Fruit fly (Drosophila melanogaster) whole organism, prepupa: ENCODE measurements around the gene unc-119.
A peak's percentile ranks its signal among the peaks of the same experiment; 100 is the strongest.

Experiments
- CG10631 ChIP-seq: fragments of 200-800 bp; sonication (Bioruptor generic); optimal IDR thresholded peaks from 2 replicates; lab custom pipeline; 2016; ENCODE audit warnings: missing biosample characterization, missing genetic modification characterization
- CG10669 ChIP-seq: fragments of 200-800 bp; sonication (Bioruptor generic); optimal IDR thresholded peaks from 3 replicates; lab custom pipeline; 2018; ENCODE audit warnings: missing biosample characterization, mild to moderate bottlenecking, missing genetic modification characterization, moderate library complexity
- CG11902 ChIP-seq: fragments of 200-800 bp; sonication (Bioruptor generic); optimal IDR thresholded peaks from 3 replicates; lab custom pipeline; 2016; ENCODE audit warnings: missing biosample characterization, missing genetic modification characterization
- CG15336 ChIP-seq: fragments of 200-800 bp; sonication (Bioruptor generic); IDR thresholded peaks from 2 replicates; pipeline ENCODE4 v1.3.6; 2022; ENCODE audit warnings: missing biosample characterization, missing genetic modification characterization
- CG1621 ChIP-seq: fragments of 200-800 bp; sonication (Bioruptor generic); optimal IDR thresholded peaks from 3 replicates; lab custom pipeline; 2018; ENCODE audit warnings: missing biosample characterization, mild to moderate bottlenecking, missing genetic modification characterization
- CG16779 ChIP-seq: fragments of 200-800 bp; sonication (Bioruptor generic); optimal IDR thresholded peaks from 3 replicates; lab custom pipeline; 2017; ENCODE audit warnings: missing biosample characterization, mild to moderate bottlenecking, missing genetic modification characterization
- CG31627 ChIP-seq: fragments of 200-800 bp; sonication (Bioruptor generic); optimal IDR thresholded peaks from 3 replicates; lab custom pipeline; 2016; ENCODE audit warnings: missing biosample characterization, missing genetic modification characterization
- CG32006 ChIP-seq: fragments of 200-800 bp; sonication (Bioruptor generic); optimal IDR thresholded peaks from 3 replicates; lab custom pipeline; 2017; ENCODE audit warnings: missing biosample characterization, mild to moderate bottlenecking, missing genetic modification characterization
- CG34406 ChIP-seq: fragments of 200-800 bp; sonication (Bioruptor generic); optimal IDR thresholded peaks from 3 replicates; lab custom pipeline; 2016; ENCODE audit warnings: missing biosample characterization, missing genetic modification characterization
- CG4318 ChIP-seq: fragments of 200-800 bp; sonication (Bioruptor generic); optimal IDR thresholded peaks from 3 replicates; lab custom pipeline; 2017; ENCODE audit warnings: missing biosample characterization, mild to moderate bottlenecking, missing genetic modification characterization
- CG6163 ChIP-seq: fragments of 200-800 bp; sonication (Bioruptor generic); IDR thresholded peaks from 3 replicates; pipeline ENCODE4 v1.3.6; 2022; ENCODE audit warnings: missing biosample characterization, missing genetic modification characterization
- CG6276 ChIP-seq: fragments of 200-800 bp; sonication (Bioruptor generic); optimal IDR thresholded peaks from 2 replicates; lab custom pipeline; 2017; ENCODE audit warnings: missing biosample characterization, mild to moderate bottlenecking, missing genetic modification characterization
- CG6792 ChIP-seq: fragments of 200-800 bp; sonication (Bioruptor generic); optimal IDR thresholded peaks from 3 replicates; lab custom pipeline; 2016; ENCODE audit warnings: missing biosample characterization, missing genetic modification characterization
- CG6808 ChIP-seq: fragments of 200-800 bp; sonication (Bioruptor generic); optimal IDR thresholded peaks from 3 replicates; lab custom pipeline; 2017; ENCODE audit warnings: missing biosample characterization, missing genetic modification characterization, mild to moderate bottlenecking, moderate library complexity, missing genetic modification reagents
- CG6854 ChIP-seq: fragments of 200-800 bp; sonication (Bioruptor generic); optimal IDR thresholded peaks from 2 replicates; lab custom pipeline; 2017; ENCODE audit warnings: missing biosample characterization, mild to moderate bottlenecking, missing genetic modification characterization
- CG8119 ChIP-seq: fragments of 200-800 bp; sonication (Bioruptor generic); IDR thresholded peaks from 3 replicates; pipeline ENCODE4 v1.3.6; 2022; ENCODE audit warnings: missing biosample characterization, missing genetic modification characterization
- Eip75B ChIP-seq: fragments of 200-800 bp; sonication (Bioruptor generic); optimal IDR thresholded peaks from 3 replicates; lab custom pipeline; 2016; ENCODE audit warnings: missing biosample characterization, missing genetic modification characterization
- Eip78C ChIP-seq: fragments of 200-800 bp; sonication (Bioruptor generic); peaks from one replicate; lab custom pipeline; 2016; ENCODE audit warnings: missing biosample characterization, missing genetic modification characterization
- Ets21C ChIP-seq: fragments of 200-800 bp; sonication (Bioruptor generic); optimal IDR thresholded peaks from 3 replicates; lab custom pipeline; 2016; ENCODE audit warnings: missing biosample characterization, missing genetic modification characterization
- Gug ChIP-seq: fragments of 200-800 bp; sonication (Bioruptor generic); IDR thresholded peaks from 2 replicates; pipeline ENCODE4 v1.3.6; 2022; ENCODE audit warnings: missing biosample characterization, missing genetic modification characterization
- Hr38 ChIP-seq: sonication (Bioruptor generic); optimal IDR thresholded peaks from 2 replicates; lab custom pipeline; 2016; ENCODE audit warnings: missing biosample characterization, missing genetic modification characterization
- Hr39 ChIP-seq: fragments of 200-800 bp; sonication (Bioruptor generic); optimal IDR thresholded peaks from 2 replicates; lab custom pipeline; 2016; ENCODE audit warnings: missing biosample characterization, missing genetic modification characterization
- Hr4 ChIP-seq: fragments of 200-800 bp; sonication (Bioruptor generic); optimal IDR thresholded peaks from 3 replicates; lab custom pipeline; 2016; ENCODE audit warnings: missing biosample characterization, missing genetic modification characterization
- Lpt ChIP-seq: fragments of 200-800 bp; sonication (Bioruptor generic); optimal IDR thresholded peaks from 3 replicates; lab custom pipeline; 2016; ENCODE audit warnings: missing biosample characterization, missing genetic modification characterization
- Met ChIP-seq: fragments of 200-800 bp; sonication (Bioruptor generic); optimal IDR thresholded peaks from 3 replicates; lab custom pipeline; 2016; ENCODE audit warnings: missing biosample characterization, missing genetic modification characterization
- OdsH ChIP-seq: fragments of 200-800 bp; sonication (Bioruptor generic); optimal IDR thresholded peaks from 3 replicates; lab custom pipeline; 2016; ENCODE audit warnings: missing biosample characterization, missing genetic modification characterization
- Smox ChIP-seq: fragments of 200-800 bp; sonication (Bioruptor generic); optimal IDR thresholded peaks from 3 replicates; lab custom pipeline; 2016; ENCODE audit warnings: missing biosample characterization, missing genetic modification characterization
- Sox102F ChIP-seq: fragments of 200-800 bp; sonication (Bioruptor generic); optimal IDR thresholded peaks from 2 replicates; lab custom pipeline; 2016; ENCODE audit warnings: missing biosample characterization, mild to moderate bottlenecking, missing genetic modification characterization
- Sox14 ChIP-seq: fragments of 200-800 bp; sonication (Bioruptor generic); optimal IDR thresholded peaks from 3 replicates; lab custom pipeline; 2016; ENCODE audit warnings: missing biosample characterization, missing genetic modification characterization
- Sox15 ChIP-seq: fragments of 200-800 bp; sonication (Bioruptor generic); optimal IDR thresholded peaks from 3 replicates; lab custom pipeline; 2016; ENCODE audit warnings: missing biosample characterization, missing genetic modification characterization
- achi ChIP-seq: fragments of 200-800 bp; sonication (Bioruptor generic); optimal IDR thresholded peaks from 3 replicates; lab custom pipeline; 2016; ENCODE audit warnings: missing biosample characterization, missing genetic modification characterization
- acj6 ChIP-seq: fragments of 200-800 bp; sonication (Bioruptor generic); optimal IDR thresholded peaks from 3 replicates; lab custom pipeline; 2016; ENCODE audit warnings: missing biosample characterization, missing genetic modification characterization
- dac ChIP-seq: fragments of 200-800 bp; sonication (Bioruptor generic); optimal IDR thresholded peaks from 2 replicates; lab custom pipeline; 2017; ENCODE audit warnings: missing biosample characterization, mild to moderate bottlenecking, missing genetic modification characterization
- dsx ChIP-seq: fragments of 200-800 bp; optimal IDR thresholded peaks from 3 replicates; lab custom pipeline; 2019; ENCODE audit warnings: missing biosample characterization, mild to moderate bottlenecking, missing genetic modification characterization, moderate library complexity; ENCODE audit not compliant: poor library complexity, severe bottlenecking
- eg ChIP-seq: fragments of 200-800 bp; sonication (Bioruptor generic); IDR thresholded peaks from 3 replicates; pipeline ENCODE4 v1.3.6; 2022; ENCODE audit warnings: missing biosample characterization, missing genetic modification characterization
- esn ChIP-seq: fragments of 200-800 bp; sonication (Bioruptor generic); optimal IDR thresholded peaks from 2 replicates; lab custom pipeline; 2016; ENCODE audit warnings: missing biosample characterization, mild to moderate bottlenecking, missing genetic modification characterization, moderate library complexity
- fd59A ChIP-seq: fragments of 200-800 bp; sonication (Bioruptor generic); optimal IDR thresholded peaks from 2 replicates; lab custom pipeline; 2017; ENCODE audit warnings: missing biosample characterization, mild to moderate bottlenecking, missing genetic modification characterization, missing genetic modification reagents
- fkh ChIP-seq: fragments of 200-800 bp; sonication (Bioruptor generic); optimal IDR thresholded peaks from 3 replicates; lab custom pipeline; 2017; ENCODE audit warnings: missing biosample characterization, mild to moderate bottlenecking, missing genetic modification characterization, moderate library complexity
- pdm3 ChIP-seq: fragments of 200-800 bp; sonication (Bioruptor generic); optimal IDR thresholded peaks from 3 replicates; lab custom pipeline; 2016; ENCODE audit warnings: missing biosample characterization, missing genetic modification characterization
- salr ChIP-seq, 2 experiments: fragments of 200-800 bp; sonication (Bioruptor generic); optimal IDR thresholded peaks; 3 replicates each; lab custom pipeline; 2016 to 2018; ENCODE audit warnings: missing biosample characterization in 2 of 2, missing genetic modification characterization in 2 of 2, mild to moderate bottlenecking in 1 of 2
- spab ChIP-seq: fragments of 200-800 bp; sonication (Bioruptor generic); optimal IDR thresholded peaks from 2 replicates; lab custom pipeline; 2017; ENCODE audit warnings: missing biosample characterization, mild to moderate bottlenecking, missing genetic modification characterization, missing genetic modification reagents
- ss ChIP-seq, 2 experiments: fragments of 200-800 bp; sonication (Bioruptor generic); optimal IDR thresholded peaks; 2 replicates in 1 of 2; 3 replicates in 1 of 2; lab custom pipeline; 2017 to 2018; ENCODE audit warnings: mild to moderate bottlenecking in 2 of 2, missing biosample characterization in 2 of 2, missing genetic modification characterization in 2 of 2, moderate library complexity in 1 of 2
- svp ChIP-seq: fragments of 200-800 bp; sonication (Bioruptor generic); peaks from one replicate; lab custom pipeline; 2016; ENCODE audit warnings: missing biosample characterization, missing genetic modification characterization
- vri ChIP-seq: fragments of 200-800 bp; sonication (Bioruptor generic); optimal IDR thresholded peaks from 3 replicates; lab custom pipeline; 2016; ENCODE audit warnings: missing biosample characterization, mild to moderate bottlenecking, missing genetic modification characterization

unc-119 gene

DNA sequence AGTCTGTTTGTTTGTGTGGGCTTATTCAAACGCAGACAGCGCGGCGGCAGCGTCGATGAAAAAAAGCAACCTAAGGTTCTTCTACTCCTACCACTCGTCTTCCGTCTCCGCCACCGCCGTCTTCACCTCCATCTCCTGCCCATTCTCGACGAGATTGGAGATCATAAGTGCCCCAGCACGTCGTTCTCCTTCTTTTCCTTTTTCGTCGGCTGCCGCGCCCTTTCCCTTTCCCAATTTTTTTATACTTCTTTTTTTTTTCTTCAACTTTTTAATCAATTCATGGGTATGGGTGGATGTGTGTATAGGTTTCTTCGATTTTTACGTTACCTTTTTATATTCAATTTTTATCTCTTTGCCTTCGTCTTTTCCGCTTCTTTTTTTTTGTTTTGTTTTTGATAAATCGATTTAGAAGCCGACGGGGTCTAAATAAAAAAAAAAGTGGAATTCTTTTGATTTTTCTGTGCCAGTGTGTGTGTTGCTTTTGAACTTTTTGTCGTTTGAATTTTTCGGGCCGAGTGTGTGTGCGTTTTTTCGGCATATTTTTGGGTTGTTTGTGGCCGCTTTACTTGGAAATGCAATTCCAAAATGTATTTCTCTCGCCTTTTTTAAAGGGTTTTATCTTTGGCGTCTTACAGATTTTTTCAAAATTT is 13.8 kb upstream of the unc-119 start (continued):
- peak; percentile 65 for TF ChIP-seq dsx (GFP tag; lab: Kevin White, UChicago)
- TF ChIP-seq Gug (GFP tag; lab: Robert Waterston, UW): no peak
- TF ChIP-seq CG34406: no peak
- no peak for TF ChIP-seq achi (GFP tag; lab: Kevin White, UChicago)
- no peak for TF ChIP-seq Sox15 (GFP tag; lab: Kevin White, UChicago)
- TF ChIP-seq vri: peak; percentile 47
- peak; percentile 73; the same call in 2 of the 3 replicates for TF ChIP-seq CG6163 (GFP tag; lab: Robert Waterston, UW)
- no peak for TF ChIP-seq Smox (GFP tag; lab: Kevin White, UChicago)
- TF ChIP-seq CG31627: no peak
- TF ChIP-seq Eip78C (GFP tag; lab: Kevin White, UChicago): peak; percentile 37
- no peak for TF ChIP-seq CG6276 (GFP tag; lab: Kevin White, UChicago)
- no peak for TF ChIP-seq acj6 (GFP tag; lab: Kevin White, UChicago)
- no peak for TF ChIP-seq Sox14 (GFP tag; lab: Kevin White, UChicago)
- no peak for TF ChIP-seq Sox102F (GFP tag; lab: Kevin White, UChicago)
- peak; percentile 50 for TF ChIP-seq CG6854 (GFP tag; lab: Kevin White, UChicago)

DNA sequence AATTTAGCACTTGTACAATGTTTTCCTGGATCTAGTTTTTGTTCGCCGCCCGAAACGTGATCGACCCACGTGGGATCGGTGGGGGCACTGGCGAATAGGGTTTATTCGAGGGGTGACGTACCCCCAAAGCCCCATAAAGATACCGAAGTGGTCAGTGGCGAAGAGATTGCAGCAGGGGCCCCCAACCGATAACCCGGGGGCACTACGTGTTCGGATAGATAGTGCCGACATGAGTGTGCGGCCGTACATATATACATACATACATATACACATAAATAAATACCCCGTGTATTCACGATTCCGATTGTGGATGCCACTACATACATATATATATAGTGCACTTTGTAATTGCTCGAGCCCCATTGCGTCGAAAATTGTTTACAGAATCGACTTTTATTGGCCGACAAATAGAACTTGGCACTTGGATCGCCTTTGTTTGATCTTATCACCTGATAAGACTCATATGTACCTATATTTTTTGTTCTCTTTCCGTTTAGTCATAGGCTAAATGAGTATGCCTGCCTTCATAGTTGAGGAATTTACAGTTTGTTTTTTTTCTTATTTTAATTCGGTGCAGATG is 12.8 kb upstream of the unc-119 start:
- TF ChIP-seq dac (GFP tag; lab: Kevin White, UChicago) (no peak), Sox14 (GFP tag; lab: Kevin White, UChicago) (no peak), CG1621 (tag; lab: Kevin White, UChicago) (no peak), CG6854 (GFP tag; lab: Kevin White, UChicago) (no peak), CG6163 (GFP tag; lab: Robert Waterston, UW) (no peak), Hr38 (GFP tag; lab: Kevin White, UChicago) (no peak), Eip78C (GFP tag; lab: Kevin White, UChicago) (peak; percentile 50), eg (GFP tag; lab: Robert Waterston, UW) (no peak), CG6276 (GFP tag; lab: Kevin White, UChicago) (no peak), svp (GFP tag; lab: Kevin White, UChicago) (peak; percentile 98), Ets21C (GFP tag; lab: Kevin White, UChicago) (no peak), CG6792 (no peak), spab (GFP tag; lab: Kevin White, UChicago) (no peak), pdm3 (no peak), dsx (GFP tag; lab: Kevin White, UChicago) (no peak), CG32006 (GFP tag; lab: Kevin White, UChicago) (no peak), Eip75B (no peak), Hr4 (GFP tag; lab: Kevin White, UChicago) (no peak), salr (GFP tag; optimal IDR thresholded peaks at IDR 0.05; lab: Kevin White, UChicago) (no peak), fd59A (no peak), acj6 (GFP tag; lab: Kevin White, UChicago) (no peak), CG10631 (GFP tag; lab: Kevin White, UChicago) (no peak), Sox15 (GFP tag; lab: Kevin White, UChicago) (no peak), Lpt (GFP tag; lab: Kevin White, UChicago) (no peak), CG6808 (GFP tag; lab: Kevin White, UChicago) (peak; percentile 19), esn (GFP tag; lab: Kevin White, UChicago) (no peak), fkh (GFP tag; lab: Kevin White, UChicago) (peak; percentile 62), Smox (GFP tag; lab: Kevin White, UChicago) (no peak), OdsH (GFP tag; lab: Kevin White, UChicago) (no peak), CG16779 (no peak), Met (GFP tag; lab: Kevin White, UChicago) (no peak), CG4318 (GFP tag; lab: Kevin White, UChicago) (no peak), CG11902 (GFP tag; lab: Kevin White, UChicago) (no peak), CG15336 (GFP tag; lab: Robert Waterston, UW) (no peak), CG8119 (GFP tag; lab: Robert Waterston, UW) (no peak), ss (GFP tag; optimal IDR thresholded peaks at IDR 0.05; lab: Kevin White, UChicago) (peak in 1 of 2 experiments; percentile 9), vri (peak; percentile 42), CG10669 (GFP tag; lab: Kevin White, UChicago) (no peak), Hr39 (GFP tag; lab: Kevin White, UChicago) (no peak), Gug (GFP tag; lab: Robert Waterston, UW) (no peak)
